Fruit fly (Drosophila melanogaster) whole organism: ENCODE measurements around the gene bib.

Source experiments
- CG8478 ChIP-seq: fragments of >200 bp; optimal IDR thresholded peaks from 2 replicates; lab custom pipeline; 2018; ENCODE audit warnings: inconsistent platforms
- Dll ChIP-seq: fragments of >200 bp; optimal IDR thresholded peaks from 2 replicates; lab custom pipeline; 2017
- EcR ChIP-seq, 2 experiments: fragments of >200 bp; optimal IDR thresholded peaks; 2 replicates each; lab custom pipeline; 2017; ENCODE audit warnings: missing biosample characterization in 2 of 2, missing genetic modification characterization in 2 of 2, missing genetic modification reagents in 2 of 2
- psq ChIP-seq: fragments of >200 bp; optimal IDR thresholded peaks from 2 replicates; lab custom pipeline; 2017
- usp ChIP-seq: fragments of >200 bp; optimal IDR thresholded peaks from 2 replicates; lab custom pipeline; 2017; ENCODE audit warnings: missing biosample characterization, missing genetic modification characterization, mixed read lengths

DNA sequence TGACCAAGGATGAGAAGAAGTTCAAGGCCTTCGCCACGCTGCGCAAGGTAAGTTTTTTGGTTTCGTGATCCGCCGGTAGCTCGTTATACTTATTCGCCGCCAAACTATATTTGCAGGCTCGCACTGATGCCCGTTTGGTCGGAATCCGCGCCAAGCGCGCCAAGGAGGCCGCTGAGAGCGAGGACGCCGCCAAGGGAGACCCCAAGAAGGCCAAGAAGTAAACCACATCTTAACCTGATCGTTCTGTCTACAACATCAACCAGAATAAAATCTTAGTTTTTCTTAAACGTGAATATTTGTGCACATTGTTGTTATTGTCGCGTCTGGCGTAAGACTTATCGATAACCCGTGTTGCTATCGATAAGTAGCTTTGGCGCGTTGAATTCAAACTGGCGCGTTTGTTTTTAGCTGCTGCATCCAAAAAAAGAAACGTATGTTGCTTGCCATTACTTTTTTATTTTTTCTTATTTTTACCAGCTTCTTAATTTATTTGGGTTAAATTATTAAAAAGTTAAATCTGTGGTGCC, 16.2 kb upstream of the bib start:
- TF ChIP-seq Dll (lab: Kevin White, UChicago) (no peak), EcR (GFP tag; optimal IDR thresholded peaks at IDR 0.05; lab: Kevin White, UChicago) (no peak), psq (no peak), usp (GFP tag; lab: Kevin White, UChicago) (no peak), CG8478 (lab: Kevin White, UChicago) (no peak)
